Fruit fly (Drosophila melanogaster): Measurements from ENCODE around the gene CG3764.

DNA sequence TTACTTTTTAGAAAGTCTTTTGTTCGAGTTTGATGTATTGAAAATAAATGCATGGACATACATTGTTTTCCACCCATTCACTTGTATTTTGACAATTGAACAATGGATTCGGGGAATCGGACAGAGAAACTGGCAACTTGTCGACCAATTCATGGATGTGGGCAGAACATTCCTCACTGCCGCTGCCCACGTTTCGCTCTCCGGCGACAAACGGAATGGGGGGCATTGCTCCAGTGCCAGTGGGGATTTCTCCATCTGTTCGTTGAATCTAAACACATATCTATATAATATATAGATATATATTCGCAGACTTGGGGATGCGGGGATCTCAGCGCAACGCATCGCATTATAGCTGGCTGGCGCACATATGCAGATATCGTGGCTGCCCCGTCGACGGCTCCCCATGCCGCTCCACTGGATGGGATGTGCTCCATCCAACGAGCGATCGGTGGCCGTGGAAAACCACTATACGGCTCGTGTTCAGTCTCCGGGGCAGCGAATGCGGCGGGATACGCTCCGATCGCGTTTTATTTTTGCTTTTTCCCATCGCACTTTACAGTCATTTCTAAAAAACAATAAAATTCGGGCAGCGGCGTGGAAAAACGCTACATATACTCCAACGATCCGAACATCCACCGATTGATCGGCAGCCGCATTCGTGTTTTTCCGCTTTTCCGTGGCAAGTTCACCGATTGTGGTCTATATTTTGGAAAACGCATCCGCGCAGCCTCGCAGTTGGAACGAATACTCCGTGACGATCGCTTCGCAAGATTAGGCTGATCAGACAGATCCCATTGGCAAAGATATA is 33.3 kb upstream of the CG3764 start, which contains the start of gene TpnC73F:
- no peak for TF ChIP-seq tj (GFP tag; optimal IDR thresholded peaks at IDR 0.05)
- no peak for TF ChIP-seq cic (GFP tag; optimal IDR thresholded peaks at IDR 0.05)
- TF ChIP-seq Clk (GFP tag; optimal IDR thresholded peaks at IDR 0.05), result no peak
- TF ChIP-seq CG1620 (GFP tag; optimal IDR thresholded peaks at IDR 0.05), result no peak
- TF ChIP-seq CG14711 (tag; optimal IDR thresholded peaks at IDR 0.05), result no peak
- no peak for TF ChIP-seq CG7101 (tag; optimal IDR thresholded peaks at IDR 0.05)
- no peak for TF ChIP-seq toe (GFP tag; optimal IDR thresholded peaks at IDR 0.05)
- no peak for TF ChIP-seq CG33017 (tag; optimal IDR thresholded peaks at IDR 0.05)
- no peak for TF ChIP-seq kay (GFP tag; ENCODE audit: borderline replicate concordance)
- no peak for TF ChIP-seq Crg-1 (GFP tag; optimal IDR thresholded peaks at IDR 0.05)
- TF ChIP-seq Hr96 (GFP tag; optimal IDR thresholded peaks at IDR 0.05), result no peak
- TF ChIP-seq ovo (GFP tag; optimal IDR thresholded peaks at IDR 0.05), result no peak
